Fruit fly (Drosophila melanogaster): Measurements from ENCODE around the gene Gat.

Gene Gat

DNA sequence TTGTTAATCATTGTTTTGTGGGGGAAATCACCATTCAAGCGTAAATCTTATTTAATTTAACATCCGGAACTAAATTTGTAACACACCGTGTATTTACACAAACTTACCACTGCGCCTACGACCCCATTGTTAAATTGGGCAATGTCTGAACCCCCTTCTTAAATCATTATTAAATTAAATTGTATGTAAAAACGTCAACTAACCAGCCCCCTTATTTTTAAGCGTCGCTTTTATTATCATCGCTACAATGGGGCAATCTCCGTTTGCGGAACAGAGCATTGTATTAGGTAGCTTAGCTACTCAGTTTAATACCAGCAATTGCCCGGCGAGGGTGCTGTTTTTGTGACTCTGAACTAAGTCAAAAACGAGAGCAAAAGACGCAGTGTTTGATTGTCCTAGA lies at the start of gene Gat:
Gat (plus strand) TSS at position 301 of the 400 bp plus-strand sequence.
- no peak for TF ChIP-seq CG4496 (GFP tag; IDR thresholded peaks at IDR 0.05)
- TF ChIP-seq D1 (tag; optimal IDR thresholded peaks at IDR 0.05) = no peak
- no peak for TF ChIP-seq CG34367 (tag; optimal IDR thresholded peaks at IDR 0.05)
- no peak for TF ChIP-seq Ets98B (GFP tag; IDR thresholded peaks at IDR 0.05)
- no peak for TF ChIP-seq Pif1A (GFP tag; optimal IDR thresholded peaks at IDR 0.05)
- no peak for TF ChIP-seq fd96Ca (GFP tag; IDR thresholded peaks at IDR 0.05)

DNA sequence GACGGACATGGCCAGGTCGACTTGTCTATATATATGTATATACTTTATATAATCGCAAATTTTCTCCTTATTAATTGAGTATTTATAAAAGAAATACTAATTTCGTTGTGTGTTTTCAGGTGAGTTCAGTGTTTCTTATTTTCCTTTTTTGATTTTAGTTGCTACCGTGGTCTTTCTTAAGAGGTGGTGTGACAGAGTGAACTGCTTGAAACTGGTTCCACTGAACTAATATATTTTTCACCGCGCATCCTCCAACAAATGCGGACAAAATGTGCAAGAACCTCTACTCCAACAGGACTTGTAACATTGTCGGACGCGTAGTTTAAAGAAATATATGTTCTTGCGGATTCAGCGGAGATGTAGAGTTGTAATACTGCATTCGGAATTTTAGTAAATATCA lies 46.7 kb upstream of the Gat start, which contains the start of gene CG1909:
CG1909 (plus strand) TSS at position 273 of the 400 bp plus-strand sequence.
- no peak for TF ChIP-seq CG9948 (tag; optimal IDR thresholded peaks at IDR 0.05)
- TF ChIP-seq CG12605 (GFP tag; IDR thresholded peaks at IDR 0.05) = no peak
- TF ChIP-seq CG14655 (GFP tag; optimal IDR thresholded peaks at IDR 0.05) = no peak

DNA sequence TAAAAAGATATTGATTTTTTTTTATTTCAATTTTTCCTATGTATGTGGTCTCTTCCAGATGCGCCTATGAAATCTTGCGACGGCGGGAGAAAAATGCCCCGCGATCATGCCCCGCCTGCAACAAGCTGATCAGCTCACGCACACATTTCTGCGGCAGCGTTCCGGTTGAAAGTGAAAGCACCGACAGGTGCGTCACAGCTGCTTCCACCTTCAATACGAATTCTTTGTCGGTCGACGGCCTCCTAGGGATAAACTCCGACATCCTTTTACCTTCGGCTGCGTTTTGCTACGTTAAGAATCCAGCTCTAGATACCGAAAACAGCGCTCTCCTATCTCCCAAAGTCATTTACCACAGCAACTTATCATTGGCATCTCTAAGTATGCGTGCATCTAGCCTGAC lies 41.0 kb upstream of the Gat start:
- TF ChIP-seq EcR (GFP tag; optimal IDR thresholded peaks at IDR 0.05) (no peak), gl (tag; optimal IDR thresholded peaks at IDR 0.05) (no peak), CG15710 (tag; optimal IDR thresholded peaks at IDR 0.05) (no peak), CG13204 (GFP tag; optimal IDR thresholded peaks at IDR 0.05) (no peak), CG4496 (GFP tag; IDR thresholded peaks at IDR 0.05) (no peak), fd96Ca (GFP tag; IDR thresholded peaks at IDR 0.05) (no peak), CG34367 (tag; optimal IDR thresholded peaks at IDR 0.05) (no peak), rn (GFP tag; IDR thresholded peaks at IDR 0.05) (no peak), Pif1A (GFP tag; optimal IDR thresholded peaks at IDR 0.05) (no peak), CG9948 (tag; optimal IDR thresholded peaks at IDR 0.05) (no peak), CG14655 (GFP tag; optimal IDR thresholded peaks at IDR 0.05) (no peak), Ets98B (GFP tag; IDR thresholded peaks at IDR 0.05) (no peak)

DNA sequence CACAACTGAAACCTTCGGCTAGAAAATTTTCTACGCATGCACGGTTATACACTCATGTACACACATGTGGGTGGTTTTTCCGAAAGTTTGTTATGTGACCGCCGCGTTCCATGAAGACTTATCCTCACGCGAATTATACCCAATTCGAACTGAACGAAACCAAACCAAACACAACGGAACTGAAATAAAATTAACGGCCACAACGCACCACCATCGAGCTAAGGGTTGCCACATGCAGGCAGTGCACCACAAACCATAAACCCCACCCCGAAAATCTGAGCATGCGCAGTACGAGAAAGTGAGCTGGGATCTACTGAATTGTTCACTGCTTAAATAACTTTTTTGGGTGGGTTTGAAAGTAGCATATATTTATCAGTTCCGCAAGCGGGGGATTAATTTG lies 22.0 kb upstream of the Gat start, which contains the start of gene onecut:
onecut (minus strand) TSS at position 152 of the 400 bp plus-strand sequence.
- no peak for TF ChIP-seq CG17806 (tag; optimal IDR thresholded peaks at IDR 0.05)
- no peak for TF ChIP-seq CG8301 (tag; optimal IDR thresholded peaks at IDR 0.05)
- TF ChIP-seq CG32121 (GFP tag; IDR thresholded peaks at IDR 0.05) = no peak
- no peak for TF ChIP-seq Snoo (tag; optimal IDR thresholded peaks at IDR 0.05)
- TF ChIP-seq CG13204 (GFP tag; optimal IDR thresholded peaks at IDR 0.05) = no peak
- TF ChIP-seq EcR (GFP tag; optimal IDR thresholded peaks at IDR 0.05) = no peak
- no peak for TF ChIP-seq CG15710 (tag; optimal IDR thresholded peaks at IDR 0.05)
- TF ChIP-seq Ets98B (GFP tag; IDR thresholded peaks at IDR 0.05) = no peak
- no peak for TF ChIP-seq CG34367 (tag; optimal IDR thresholded peaks at IDR 0.05)
- no peak for TF ChIP-seq Pif1A (GFP tag; optimal IDR thresholded peaks at IDR 0.05)
- no peak for TF ChIP-seq fd96Ca (GFP tag; IDR thresholded peaks at IDR 0.05)
- no peak for TF ChIP-seq D1 (tag; optimal IDR thresholded peaks at IDR 0.05)
- TF ChIP-seq gl (tag; optimal IDR thresholded peaks at IDR 0.05) = no peak
- TF ChIP-seq CG4496 (GFP tag; IDR thresholded peaks at IDR 0.05) = no peak
- no peak for TF ChIP-seq CG9948 (tag; optimal IDR thresholded peaks at IDR 0.05)

DNA sequence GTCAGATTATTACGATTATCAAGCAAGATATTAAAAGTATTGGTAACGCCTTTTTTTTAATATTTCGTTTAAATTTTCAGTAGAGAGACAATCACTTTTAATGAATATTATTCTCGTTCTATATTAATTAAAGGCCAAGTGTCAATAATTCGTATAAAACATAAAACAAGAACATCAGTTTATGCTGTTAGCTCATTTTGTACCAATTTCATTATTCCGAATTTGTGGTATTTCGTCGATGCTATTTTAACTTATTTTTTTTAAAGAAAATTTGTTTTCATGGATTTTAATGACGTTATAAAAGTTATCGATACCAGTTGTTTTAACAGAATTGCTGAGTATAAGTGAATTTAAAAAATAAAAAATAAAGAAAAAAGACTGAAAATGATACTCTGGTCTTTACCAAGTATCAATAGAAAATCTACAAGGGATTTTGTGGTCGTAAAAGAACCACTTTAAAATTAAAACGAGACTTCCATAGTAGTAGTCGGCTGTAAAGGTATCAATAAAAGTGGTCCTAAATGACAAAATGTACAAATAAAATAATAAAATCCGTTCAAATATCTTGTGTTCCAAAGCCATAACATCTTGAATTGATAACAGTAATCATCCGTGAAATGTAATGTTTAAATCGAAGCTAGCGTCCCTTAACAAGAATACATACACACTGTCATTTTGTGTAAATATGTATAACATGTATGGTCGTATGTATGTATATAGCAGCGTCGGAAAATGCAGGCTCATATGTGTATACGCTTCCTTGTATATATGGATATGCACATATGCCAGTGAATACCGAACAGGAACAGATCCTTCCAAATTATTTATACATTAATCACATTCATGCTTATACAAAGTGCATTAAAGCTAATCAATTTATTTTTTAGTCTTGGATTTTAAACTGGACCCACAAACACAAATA lies 18.8 kb upstream of the Gat start, which contains the start of gene Eph:
Eph (plus strand) TSS at position 287 of the 922 bp plus-strand sequence.
- no peak for TF ChIP-seq D1 (tag; optimal IDR thresholded peaks at IDR 0.05)
- TF ChIP-seq CG10348 (GFP tag; IDR thresholded peaks at IDR 0.05) = no peak
- no peak for TF ChIP-seq CG14655 (GFP tag; optimal IDR thresholded peaks at IDR 0.05)
- no peak for TF ChIP-seq CG9948 (tag; optimal IDR thresholded peaks at IDR 0.05)
- no peak for TF ChIP-seq CG32121 (GFP tag; IDR thresholded peaks at IDR 0.05)
- TF ChIP-seq Snoo (tag; optimal IDR thresholded peaks at IDR 0.05) = no peak
- TF ChIP-seq CG8159 (tag; optimal IDR thresholded peaks at IDR 0.05) = peak; percentile 38
- TF ChIP-seq CG15710 (tag; optimal IDR thresholded peaks at IDR 0.05) = no peak
- TF ChIP-seq rn (GFP tag; IDR thresholded peaks at IDR 0.05) = no peak
- no peak for TF ChIP-seq CG34367 (tag; optimal IDR thresholded peaks at IDR 0.05)
- TF ChIP-seq Pif1B (GFP tag; optimal IDR thresholded peaks at IDR 0.05) = peak; percentile 7

DNA sequence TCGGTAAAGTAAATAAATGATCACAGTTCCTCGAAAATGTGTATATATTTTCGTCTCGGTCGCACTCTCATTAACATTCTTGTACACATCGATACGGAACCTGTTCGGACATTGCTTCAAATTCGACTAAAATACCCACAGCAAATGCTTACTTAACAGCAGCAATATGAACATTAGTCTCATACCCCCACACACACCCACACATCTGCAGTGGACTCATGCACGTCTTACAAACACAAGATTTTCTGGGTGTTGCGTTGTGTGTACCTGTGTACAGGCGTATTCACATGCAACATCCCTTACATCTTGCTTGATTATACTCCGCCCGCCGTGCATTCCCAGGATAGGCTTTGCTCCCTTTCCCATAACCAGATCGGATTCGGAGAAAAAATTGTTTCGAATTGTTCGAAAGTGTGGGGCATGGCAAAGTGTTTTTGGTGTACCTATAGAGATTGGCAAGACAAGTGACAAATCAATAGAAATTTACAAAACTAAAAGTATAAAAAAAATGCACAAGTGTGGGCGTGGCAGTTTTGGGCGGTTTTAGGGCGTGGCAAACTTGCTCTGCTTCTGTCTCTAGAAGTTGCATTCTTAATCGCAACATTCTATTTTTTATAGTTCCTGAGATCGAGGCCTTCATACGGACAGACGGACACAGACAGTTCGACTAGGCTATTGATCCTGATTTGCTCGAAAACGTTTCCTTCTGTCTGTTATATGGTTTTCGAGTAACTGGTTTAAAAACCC lies 3.4 kb upstream of the Gat start, which contains the start of gene mav:
mav (minus strand) TSS at position 134 of the 747 bp plus-strand sequence.
- TF ChIP-seq D1 (tag; optimal IDR thresholded peaks at IDR 0.05) (peak; percentile 37), CG8301 (tag; optimal IDR thresholded peaks at IDR 0.05) (no peak)

Measured in whole organism, pupa.